Worm (Caenorhabditis elegans) whole organism, L2 larva: ENCODE results near the gene clec-150.

ENCODE experiments used
- egl-27 ChIP-seq: sonication (generic microtip); optimal IDR thresholded peaks from 3 replicates; lab custom pipeline; 2017; ENCODE audit warnings: missing biosample characterization, missing genetic modification reagents, missing genetic modification characterization
- lin-13 ChIP-seq: fragments of 150-350 bp; optimal IDR thresholded peaks from 2 replicates; lab custom pipeline; 2014; ENCODE audit warnings: missing biosample characterization, missing genetic modification reagents, missing genetic modification characterization
- lsy-2 ChIP-seq, 2 experiments: fragments of 150-350 bp in 1 of 2; sonication (generic microtip) in 1 of 2; optimal IDR thresholded peaks; 2 replicates each; lab custom pipeline; 2014 to 2017; ENCODE audit warnings: missing biosample characterization in 2 of 2, missing genetic modification characterization in 2 of 2
- nhr-11 ChIP-seq: fragments of 150-350 bp; optimal IDR thresholded peaks from 2 replicates; lab custom pipeline; 2014; ENCODE audit warnings: missing biosample characterization, missing genetic modification characterization
- nhr-12 ChIP-seq: fragments of 150-350 bp; optimal IDR thresholded peaks from 2 replicates; lab custom pipeline; 2014; ENCODE audit warnings: missing biosample characterization, missing genetic modification characterization
- nhr-21 ChIP-seq: fragments of 150-350 bp; optimal IDR thresholded peaks from 2 replicates; lab custom pipeline; 2014; ENCODE audit warnings: missing biosample characterization, missing genetic modification characterization
- nhr-23 ChIP-seq: fragments of 150-350 bp; optimal IDR thresholded peaks from 2 replicates; lab custom pipeline; 2014; ENCODE audit warnings: missing biosample characterization, missing genetic modification reagents, missing genetic modification characterization
- nhr-25 ChIP-seq: fragments of 150-350 bp; sonication (generic microtip); optimal IDR thresholded peaks from 3 replicates; lab custom pipeline; 2014; ENCODE audit warnings: missing biosample characterization, missing genetic modification characterization
- nhr-6 ChIP-seq: fragments of 150-350 bp; optimal IDR thresholded peaks from 2 replicates; lab custom pipeline; 2014; ENCODE audit warnings: missing biosample characterization, missing genetic modification characterization
- unc-39 ChIP-seq: fragments of 150-350 bp; optimal IDR thresholded peaks from 2 replicates; lab custom pipeline; 2014; ENCODE audit warnings: missing biosample characterization, missing genetic modification characterization
- unc-62 ChIP-seq: fragments of 150-350 bp; optimal IDR thresholded peaks from 2 replicates; lab custom pipeline; 2014; ENCODE audit warnings: missing biosample characterization, missing genetic modification reagents, missing genetic modification characterization
- ztf-11 ChIP-seq: sonication (generic microtip); optimal IDR thresholded peaks from 2 replicates; lab custom pipeline; 2017; ENCODE audit warnings: missing biosample characterization, missing genetic modification characterization
- ztf-4 ChIP-seq: fragments of 150-350 bp; optimal IDR thresholded peaks from 2 replicates; lab custom pipeline; 2014; ENCODE audit warnings: missing biosample characterization, missing genetic modification characterization

DNA sequence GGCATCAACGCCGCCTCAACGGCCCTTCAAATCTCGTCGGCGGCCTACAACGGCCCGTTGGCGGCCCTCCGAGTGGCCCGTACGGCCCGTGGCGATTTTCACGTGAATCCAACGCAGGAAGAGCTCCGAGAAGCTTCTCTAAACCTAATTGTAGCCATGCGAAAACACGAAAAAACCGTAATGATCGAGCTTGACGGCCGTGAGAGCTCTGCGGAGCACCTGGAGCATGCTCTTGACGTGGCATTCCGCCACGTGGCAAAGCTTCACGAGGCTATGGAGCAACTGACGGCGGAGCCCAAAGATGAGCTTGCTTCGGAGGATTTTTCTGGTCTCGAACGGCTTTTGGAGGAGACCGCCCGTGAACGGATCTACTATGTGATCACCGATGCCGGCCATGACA is 37.6 kb downstream of the clec-150 start:
- TF ChIP-seq egl-27, result no peak
- no peak for TF ChIP-seq unc-62
- TF ChIP-seq ztf-11 (tag; lab: Kevin White, UChicago), result no peak
- no peak for TF ChIP-seq nhr-12 (tag; lab: Kevin White, UChicago)
- TF ChIP-seq nhr-23 (tag; lab: Kevin White, UChicago), result no peak
- no peak for TF ChIP-seq lin-13 (GFP tag; lab: Kevin White, UChicago)
- no peak for TF ChIP-seq nhr-21
- TF ChIP-seq nhr-6, result no peak
- TF ChIP-seq nhr-25 (tag; lab: Kevin White, UChicago), result no peak
- TF ChIP-seq unc-39 (tag; lab: Kevin White, UChicago), result no peak
- TF ChIP-seq lsy-2 (tag; optimal IDR thresholded peaks at IDR 0.05; lab: Kevin White, UChicago), result no peak
- TF ChIP-seq nhr-11 (tag; lab: Kevin White, UChicago), result no peak
- no peak for TF ChIP-seq ztf-4 (tag; lab: Kevin White, UChicago)
